Fruit fly (Drosophila melanogaster) whole organism, wandering third instar larva: ENCODE results near the gene Art1.

Source experiments
- Abd-B ChIP-seq: fragments of >200 bp; optimal IDR thresholded peaks from 2 replicates; lab custom pipeline; 2017; ENCODE audit warnings: missing biosample characterization, missing genetic modification characterization
- Dif ChIP-seq: fragments of 200-275, 200-300 bp; sonication (Bioruptor generic); optimal IDR thresholded peaks from 2 replicates; lab custom pipeline; 2018; ENCODE audit warnings: missing biosample characterization, missing genetic modification characterization; ENCODE audit not compliant: partially characterized antibody
- Sp1 ChIP-seq: fragments of 200-800 bp; sonication (Bioruptor generic); optimal IDR thresholded peaks from 3 replicates; lab custom pipeline; 2019; ENCODE audit warnings: missing biosample characterization, mild to moderate bottlenecking, missing genetic modification characterization, moderate library complexity
- br ChIP-seq: fragments of 200-800 bp; sonication (Bioruptor generic); optimal IDR thresholded peaks from 2 replicates; lab custom pipeline; 2016; ENCODE audit warnings: missing biosample characterization, missing genetic modification characterization
- brk ChIP-seq: fragments of 200-800 bp; sonication (Bioruptor generic); optimal IDR thresholded peaks from 2 replicates; lab custom pipeline; 2016; ENCODE audit warnings: missing biosample characterization, mild to moderate bottlenecking, missing genetic modification characterization
- dsf ChIP-seq: sonication (Bioruptor generic); optimal IDR thresholded peaks from 2 replicates; lab custom pipeline; 2016; ENCODE audit warnings: missing biosample characterization, missing genetic modification characterization, borderline replicate concordance
- h ChIP-seq: fragments of 200-800 bp; sonication (Bioruptor generic); optimal IDR thresholded peaks from 3 replicates; lab custom pipeline; 2016; ENCODE audit warnings: missing biosample characterization, mild to moderate bottlenecking, missing genetic modification characterization
- lola ChIP-seq: fragments of >200 bp; optimal IDR thresholded peaks from 2 replicates; lab custom pipeline; 2017; ENCODE audit warnings: missing biosample characterization, missing genetic modification characterization
- sv ChIP-seq: fragments of 200-800 bp; sonication (Bioruptor generic); optimal IDR thresholded peaks from 3 replicates; lab custom pipeline; 2016; ENCODE audit warnings: missing biosample characterization, missing genetic modification characterization
- tai ChIP-seq: sonication (Bioruptor generic); optimal IDR thresholded peaks from 2 replicates; lab custom pipeline; 2016; ENCODE audit warnings: missing biosample characterization, missing genetic modification characterization
- usp ChIP-seq: fragments of >200 bp; optimal IDR thresholded peaks from 2 replicates; lab custom pipeline; 2017; ENCODE audit warnings: missing biosample characterization, missing genetic modification characterization

DNA sequence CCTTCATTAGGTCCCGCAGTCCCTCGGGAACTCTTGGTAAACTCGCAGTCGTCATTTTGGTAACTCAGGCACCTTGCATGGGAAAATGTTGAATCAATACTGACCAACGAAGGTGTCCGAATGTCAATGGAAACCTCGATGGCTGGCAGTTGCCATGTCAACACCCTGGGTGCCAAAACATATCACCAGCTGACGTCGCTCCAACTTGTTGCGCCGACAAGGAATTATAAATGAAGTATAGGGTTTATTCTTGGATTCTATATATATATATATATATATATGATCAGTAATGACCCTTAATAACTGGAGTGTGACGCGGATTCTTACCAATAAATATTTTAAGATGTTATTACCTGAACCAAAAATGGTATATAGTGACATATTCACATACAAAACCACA lies 15.8 kb upstream of the Art1 start, which contains the start of gene CG14692:
- TF ChIP-seq Sp1 (GFP tag; lab: Kevin White, UChicago) (no peak), usp (no peak), sv (GFP tag; lab: Kevin White, UChicago) (no peak), Abd-B (no peak), h (GFP tag; lab: Kevin White, UChicago) (no peak), Dif (GFP tag; lab: Kevin White, UChicago) (no peak), brk (GFP tag; lab: Kevin White, UChicago) (no peak), br (no peak), lola (no peak), dsf (no peak), tai (GFP tag; lab: Kevin White, UChicago) (no peak)
